Fruit fly (Drosophila melanogaster) whole organism, embryonic: ENCODE data around the gene CG33490.

Experiments
- CG4424 ChIP-seq: fragments of 200-800 bp; sonication (Bioruptor generic); optimal IDR thresholded peaks from 3 replicates; lab custom pipeline; 2016; ENCODE audit warnings: missing biosample characterization, missing genetic modification characterization
- CG5245 ChIP-seq: fragments of 200-800 bp; sonication (Bioruptor generic); optimal IDR thresholded peaks from 3 replicates; lab custom pipeline; 2016; ENCODE audit warnings: missing biosample characterization, missing genetic modification characterization
- CG7271 ChIP-seq: fragments of 200-800 bp; sonication (Bioruptor generic); optimal IDR thresholded peaks from 2 replicates; lab custom pipeline; 2018; ENCODE audit warnings: missing biosample characterization, mild to moderate bottlenecking, missing genetic modification characterization, moderate library complexity
- CG8478 ChIP-seq: fragments of >200 bp; optimal IDR thresholded peaks from 2 replicates; lab custom pipeline; 2018
- Camta ChIP-seq: fragments of 200-800 bp; sonication (Bioruptor generic); optimal IDR thresholded peaks from 2 replicates; lab custom pipeline; 2016; ENCODE audit warnings: missing biosample characterization, missing genetic modification characterization
- NC2α ChIP-seq: fragments of 200-800 bp; sonication (Bioruptor generic); optimal IDR thresholded peaks from 2 replicates; lab custom pipeline; 2016; ENCODE audit warnings: missing biosample characterization, missing genetic modification characterization
- ase ChIP-seq: fragments of 200-800 bp; sonication (Bioruptor generic); IDR thresholded peaks from 3 replicates; pipeline ENCODE4 v1.3.6; 2022; ENCODE audit warnings: missing biosample characterization, missing genetic modification characterization
- jumu ChIP-seq: fragments of 200-800 bp; sonication (Bioruptor generic); optimal IDR thresholded peaks from 3 replicates; lab custom pipeline; 2016; ENCODE audit warnings: missing biosample characterization, missing genetic modification characterization
- psq ChIP-seq: fragments of 200-800 bp; sonication (Bioruptor generic); optimal IDR thresholded peaks from 2 replicates; lab custom pipeline; 2017; ENCODE audit warnings: missing biosample characterization, missing genetic modification characterization
- slou ChIP-seq: fragments of 200-800 bp; sonication (Bioruptor generic); optimal IDR thresholded peaks from 3 replicates; lab custom pipeline; 2016; ENCODE audit warnings: missing biosample characterization, missing genetic modification characterization
- stwl ChIP-seq: fragments of 200-800 bp; sonication (Bioruptor generic); optimal IDR thresholded peaks from 3 replicates; lab custom pipeline; 2018; ENCODE audit warnings: missing biosample characterization, mild to moderate bottlenecking, missing genetic modification characterization, moderate library complexity
- trh ChIP-seq: fragments of 200-800 bp; sonication (Bioruptor generic); optimal IDR thresholded peaks from 2 replicates; lab custom pipeline; 2016; ENCODE audit warnings: missing biosample characterization, missing genetic modification characterization

DNA sequence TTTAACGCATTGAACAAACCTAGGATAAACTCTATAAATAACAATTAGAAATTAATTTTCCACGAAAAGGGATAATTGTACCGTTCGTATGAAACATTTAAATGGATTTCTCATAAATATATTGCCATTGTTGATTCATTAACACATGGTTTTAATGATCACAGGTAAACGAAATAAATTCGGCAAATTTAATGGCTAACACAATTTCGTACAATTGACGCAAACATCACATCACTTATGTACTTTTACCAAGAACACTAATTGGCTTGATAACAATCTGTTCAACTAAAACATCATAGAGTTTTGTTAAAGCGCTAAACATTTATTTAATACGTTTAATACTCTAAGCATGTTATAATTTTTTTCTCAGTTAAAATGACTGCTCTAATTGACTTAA is 20.8 kb downstream of the CG33490 start:
- peak; percentile 98 for TF ChIP-seq CG4424 (GFP tag; lab: Kevin White, UChicago)
- no peak for TF ChIP-seq trh (GFP tag; lab: Kevin White, UChicago)
- TF ChIP-seq NC2α (GFP tag; lab: Kevin White, UChicago): no peak
- TF ChIP-seq CG5245 (GFP tag; lab: Kevin White, UChicago): no peak
- TF ChIP-seq CG8478 (lab: Kevin White, UChicago): no peak
- no peak for TF ChIP-seq psq (GFP tag; lab: Kevin White, UChicago)
- no peak for TF ChIP-seq jumu (GFP tag; lab: Kevin White, UChicago)
- no peak for TF ChIP-seq CG7271 (tag; lab: Kevin White, UChicago)
- no peak for TF ChIP-seq Camta (GFP tag; lab: Kevin White, UChicago)
- no peak for TF ChIP-seq slou
- no peak for TF ChIP-seq ase (GFP tag; lab: Robert Waterston, UW)
- TF ChIP-seq stwl (tag; lab: Kevin White, UChicago): no peak
